Fruit fly (Drosophila melanogaster) whole organism, embryonic: ENCODE data around the gene CG9389.

Experiments
- ATbp ChIP-seq: fragments of 200-800 bp; sonication (Bioruptor generic); optimal IDR thresholded peaks from 2 replicates; lab custom pipeline; 2017; ENCODE audit warnings: missing biosample characterization, mild to moderate bottlenecking, missing genetic modification characterization, missing genetic modification reagents
- Aef1 ChIP-seq: fragments of 200-800 bp; sonication (Bioruptor generic); IDR thresholded peaks from 3 replicates; pipeline ENCODE4 v1.3.6; 2022; ENCODE audit warnings: missing biosample characterization, missing genetic modification characterization
- Atf-2 ChIP-seq: fragments of 200-800 bp; sonication (Bioruptor generic); optimal IDR thresholded peaks from 2 replicates; lab custom pipeline; 2016; ENCODE audit warnings: missing biosample characterization, missing genetic modification characterization
- Atf6 ChIP-seq: fragments of 200-800 bp; sonication (Bioruptor generic); IDR thresholded peaks from 2 replicates; pipeline ENCODE4 v1.3.6; 2022; ENCODE audit warnings: missing biosample characterization, missing genetic modification characterization
- B-H2 ChIP-seq: fragments of 200-800 bp; sonication (Bioruptor generic); optimal IDR thresholded peaks from 2 replicates; lab custom pipeline; 2018; ENCODE audit warnings: missing biosample characterization, mild to moderate bottlenecking, missing genetic modification characterization
- C15 ChIP-seq: fragments of 200-800 bp; sonication (Bioruptor generic); IDR thresholded peaks from 3 replicates; pipeline ENCODE4 v1.3.6; 2022; ENCODE audit warnings: missing biosample characterization, missing genetic modification characterization
- CG10654 ChIP-seq: fragments of 200-800 bp; sonication (Bioruptor generic); optimal IDR thresholded peaks from 2 replicates; lab custom pipeline; 2016; ENCODE audit warnings: missing biosample characterization, missing genetic modification characterization
- CG12769 ChIP-seq: fragments of 200-800 bp; sonication (Bioruptor generic); optimal IDR thresholded peaks from 2 replicates; lab custom pipeline; 2019; ENCODE audit warnings: missing biosample characterization, mild to moderate bottlenecking, missing genetic modification characterization, moderate library complexity
- CG15479 ChIP-seq: fragments of 200-800 bp; sonication (Bioruptor generic); optimal IDR thresholded peaks from 3 replicates; lab custom pipeline; 2019; ENCODE audit warnings: missing biosample characterization, mild to moderate bottlenecking, missing genetic modification characterization, moderate library complexity
- CG15601 ChIP-seq: fragments of 200-800 bp; sonication (Bioruptor generic); optimal IDR thresholded peaks from 3 replicates; lab custom pipeline; 2019; ENCODE audit warnings: missing biosample characterization, mild to moderate bottlenecking, missing genetic modification characterization, moderate library complexity
- CG18011 ChIP-seq: fragments of 200-800 bp; sonication (Bioruptor generic); optimal IDR thresholded peaks from 2 replicates; lab custom pipeline; 2017; ENCODE audit warnings: missing biosample characterization, missing genetic modification characterization, mild to moderate bottlenecking, moderate library complexity, missing genotype
- CG18599 ChIP-seq: fragments of 200-800 bp; sonication (Bioruptor generic); optimal IDR thresholded peaks from 3 replicates; lab custom pipeline; 2017; ENCODE audit warnings: missing biosample characterization, missing genetic modification characterization, mild to moderate bottlenecking, moderate library complexity, missing genetic modification reagents
- CG2129 ChIP-seq: fragments of 200-800 bp; sonication (Bioruptor generic); IDR thresholded peaks from 2 replicates; pipeline ENCODE4 v1.3.6; 2022; ENCODE audit warnings: missing biosample characterization, missing genetic modification characterization; ENCODE audit not compliant: partially characterized antibody
- CG34224 ChIP-seq: fragments of 200-800 bp; sonication (Bioruptor generic); IDR thresholded peaks from 3 replicates; pipeline ENCODE4 v1.3.6; 2022; ENCODE audit warnings: missing biosample characterization, missing genetic modification characterization; ENCODE audit not compliant: partially characterized antibody
- CG3995 ChIP-seq: fragments of 200-800 bp; sonication (Bioruptor generic); optimal IDR thresholded peaks from 3 replicates; lab custom pipeline; 2016; ENCODE audit warnings: missing biosample characterization, missing genetic modification characterization
- CG43689 ChIP-seq: fragments of 200-800 bp; sonication (Bioruptor generic); IDR thresholded peaks from 2 replicates; pipeline ENCODE4 v1.3.6; 2022; ENCODE audit warnings: missing biosample characterization, missing genetic modification characterization
- CG4707 ChIP-seq: fragments of 200-800 bp; sonication (Bioruptor generic); optimal IDR thresholded peaks from 2 replicates; lab custom pipeline; 2018; ENCODE audit warnings: missing biosample characterization, mild to moderate bottlenecking, missing genetic modification characterization, moderate library complexity
- CG5180 ChIP-seq: fragments of 200-800 bp; sonication (Bioruptor generic); optimal IDR thresholded peaks from 3 replicates; lab custom pipeline; 2017; ENCODE audit warnings: missing biosample characterization, missing genetic modification characterization, mild to moderate bottlenecking, moderate library complexity, missing genetic modification reagents
- CG6272 ChIP-seq: fragments of 200-800 bp; sonication (Bioruptor generic); IDR thresholded peaks from 2 replicates; pipeline ENCODE4 v1.3.6; 2022; ENCODE audit warnings: missing biosample characterization, missing genetic modification characterization
- CG7839 ChIP-seq: fragments of 200-800 bp; sonication (Bioruptor generic); optimal IDR thresholded peaks from 3 replicates; lab custom pipeline; 2018; ENCODE audit warnings: missing biosample characterization, mild to moderate bottlenecking, missing genetic modification characterization, moderate library complexity
- CG8388 ChIP-seq: fragments of 200-800 bp; sonication (Bioruptor generic); optimal IDR thresholded peaks from 2 replicates; lab custom pipeline; 2019; ENCODE audit warnings: missing biosample characterization, mild to moderate bottlenecking, missing genetic modification characterization, moderate library complexity
- CTCF ChIP-seq: fragments of 200-800 bp; sonication (Bioruptor generic); optimal IDR thresholded peaks from 2 replicates; lab custom pipeline; 2017; ENCODE audit warnings: missing biosample characterization, mild to moderate bottlenecking, missing genetic modification characterization, moderate library complexity
- CrebB ChIP-seq: fragments of 200-800 bp; sonication (Bioruptor generic); optimal IDR thresholded peaks from 3 replicates; lab custom pipeline; 2018; ENCODE audit warnings: missing biosample characterization, mild to moderate bottlenecking, missing genetic modification characterization
- Deaf1 ChIP-seq: fragments of 200-800 bp; optimal IDR thresholded peaks from 3 replicates; lab custom pipeline; 2019; ENCODE audit warnings: missing biosample characterization, mild to moderate bottlenecking, missing genetic modification characterization, moderate library complexity
- Dip2 ChIP-seq: fragments of 200-800 bp; sonication (Bioruptor generic); IDR thresholded peaks from 2 replicates; pipeline ENCODE4 v1.3.6; 2022; ENCODE audit warnings: missing biosample characterization, missing genetic modification characterization
- Dref ChIP-seq: fragments of 200-800 bp; sonication (Bioruptor generic); IDR thresholded peaks from 2 replicates; pipeline ENCODE4 v1.3.6; 2022; ENCODE audit warnings: missing biosample characterization, missing genetic modification characterization
- GATAe ChIP-seq: fragments of 200-800 bp; sonication (Bioruptor generic); conservative IDR thresholded peaks from 2 replicates; pipeline ENCODE4 v1.3.6; 2022; ENCODE audit warnings: missing biosample characterization, missing genetic modification characterization
- MTF-1 ChIP-seq: fragments of 200-800 bp; sonication (Bioruptor generic); optimal IDR thresholded peaks from 2 replicates; lab custom pipeline; 2018; ENCODE audit warnings: missing biosample characterization, mild to moderate bottlenecking, missing genetic modification characterization, borderline replicate concordance
- Mes4 ChIP-seq: fragments of 200-800 bp; sonication (Bioruptor generic); optimal IDR thresholded peaks from 2 replicates; lab custom pipeline; 2016; ENCODE audit warnings: missing biosample characterization, missing genetic modification characterization
- NK7.1 ChIP-seq: fragments of 200-800 bp; sonication (Bioruptor generic); optimal IDR thresholded peaks from 3 replicates; lab custom pipeline; 2016; ENCODE audit warnings: missing biosample characterization, missing genetic modification characterization
- Optix ChIP-seq: fragments of 200-800 bp; sonication (Bioruptor generic); IDR thresholded peaks from 3 replicates; pipeline ENCODE4 v1.3.6; 2022; ENCODE audit warnings: missing biosample characterization, missing genetic modification characterization
- Side ChIP-seq: fragments of 200-800 bp; sonication (Bioruptor generic); optimal IDR thresholded peaks from 2 replicates; lab custom pipeline; 2016; ENCODE audit warnings: missing biosample characterization, missing genetic modification characterization
- Sry-δ ChIP-seq: fragments of 200-800 bp; sonication (Bioruptor generic); optimal IDR thresholded peaks from 2 replicates; lab custom pipeline; 2016; ENCODE audit warnings: missing biosample characterization, missing genetic modification characterization
- Stat92E ChIP-seq, 3 experiments: fragments of >200 bp in 2 of 3; fragments of 200-800 bp in 1 of 3; sonication (Bioruptor generic) in 1 of 3; optimal IDR thresholded peaks; 2 replicates each; lab custom pipeline; 2017 to 2019; ENCODE audit warnings: missing biosample characterization in 3 of 3, missing genetic modification characterization in 3 of 3, mild to moderate bottlenecking in 1 of 3, moderate library complexity in 1 of 3
- aop ChIP-seq: fragments of 200-800 bp; sonication (Bioruptor generic); IDR thresholded peaks from 2 replicates; pipeline ENCODE4 v1.3.6; 2022; ENCODE audit warnings: missing biosample characterization, missing genetic modification characterization
- bab2 ChIP-seq: fragments of 200-800 bp; sonication (Bioruptor generic); optimal IDR thresholded peaks from 2 replicates; lab custom pipeline; 2016; ENCODE audit warnings: missing biosample characterization, missing genetic modification characterization
- bsh ChIP-seq, 2 experiments: fragments of 200-800 bp; sonication (Bioruptor generic); optimal IDR thresholded peaks; 2 replicates each; lab custom pipeline; 2017 to 2018; ENCODE audit warnings: mild to moderate bottlenecking in 2 of 2, missing biosample characterization in 2 of 2, missing genetic modification characterization in 2 of 2, moderate library complexity in 1 of 2
- corto ChIP-seq: fragments of 200-800 bp; sonication (Bioruptor generic); optimal IDR thresholded peaks from 2 replicates; lab custom pipeline; 2016; ENCODE audit warnings: missing biosample characterization, mild to moderate bottlenecking, missing genetic modification characterization, moderate library complexity
- dm ChIP-seq: fragments of 200-800 bp; sonication (Bioruptor generic); optimal IDR thresholded peaks from 3 replicates; lab custom pipeline; 2016; ENCODE audit warnings: missing biosample characterization, missing genetic modification characterization
- eve ChIP-seq, 2 experiments: fragments of >200 bp; optimal IDR thresholded peaks; 2 replicates each; lab custom pipeline; 2017; ENCODE audit warnings: missing biosample characterization in 2 of 2, missing genetic modification characterization in 2 of 2
- gt ChIP-seq: fragments of 200-800 bp; sonication (Bioruptor generic); IDR thresholded peaks from 2 replicates; pipeline ENCODE4 v1.3.6; 2022; ENCODE audit warnings: missing biosample characterization, missing genetic modification characterization
- ham ChIP-seq: fragments of 200-800 bp; sonication (Bioruptor generic); IDR thresholded peaks from 2 replicates; pipeline ENCODE4 v1.3.6; 2022; ENCODE audit warnings: missing biosample characterization, missing genetic modification characterization
- jigr1 ChIP-seq: fragments of 200-800 bp; sonication (Bioruptor generic); IDR thresholded peaks from 3 replicates; pipeline ENCODE4 v1.3.6; 2022; ENCODE audit warnings: missing biosample characterization, missing genetic modification characterization
- mam ChIP-seq: fragments of 200-800 bp; sonication (Bioruptor generic); optimal IDR thresholded peaks from 3 replicates; lab custom pipeline; 2016; ENCODE audit warnings: missing biosample characterization, missing genetic modification characterization
- nom ChIP-seq: fragments of 200-800 bp; sonication (Bioruptor generic); optimal IDR thresholded peaks from 2 replicates; lab custom pipeline; 2017; ENCODE audit warnings: missing biosample characterization, missing genetic modification characterization, mild to moderate bottlenecking, moderate library complexity, missing genetic modification reagents
- run ChIP-seq: fragments of 200-800 bp; sonication (Bioruptor generic); optimal IDR thresholded peaks from 3 replicates; lab custom pipeline; 2018; ENCODE audit warnings: missing biosample characterization, mild to moderate bottlenecking, missing genetic modification characterization
- sima ChIP-seq: fragments of 200-800 bp; sonication (Bioruptor generic); optimal IDR thresholded peaks from 2 replicates; lab custom pipeline; 2016; ENCODE audit warnings: missing biosample characterization, missing genetic modification characterization
- twi ChIP-seq: fragments of 200-800 bp; optimal IDR thresholded peaks from 2 replicates; lab custom pipeline; 2019; ENCODE audit warnings: missing biosample characterization, mild to moderate bottlenecking, missing genetic modification characterization, moderate library complexity
- vfl ChIP-seq: fragments of 200-800 bp; sonication (Bioruptor generic); optimal IDR thresholded peaks from 2 replicates; lab custom pipeline; 2016; ENCODE audit warnings: missing biosample characterization, missing genetic modification characterization
- wek ChIP-seq: fragments of 200-800 bp; sonication (Bioruptor generic); optimal IDR thresholded peaks from 3 replicates; lab custom pipeline; 2018; ENCODE audit warnings: missing biosample characterization, mild to moderate bottlenecking, missing genetic modification characterization, moderate library complexity
- z ChIP-seq: fragments of 200-800 bp; sonication (Bioruptor generic); IDR thresholded peaks from 3 replicates; pipeline ENCODE4 v1.3.6; 2022; ENCODE audit warnings: missing biosample characterization, missing genetic modification characterization

Gene CG9389

DNA sequence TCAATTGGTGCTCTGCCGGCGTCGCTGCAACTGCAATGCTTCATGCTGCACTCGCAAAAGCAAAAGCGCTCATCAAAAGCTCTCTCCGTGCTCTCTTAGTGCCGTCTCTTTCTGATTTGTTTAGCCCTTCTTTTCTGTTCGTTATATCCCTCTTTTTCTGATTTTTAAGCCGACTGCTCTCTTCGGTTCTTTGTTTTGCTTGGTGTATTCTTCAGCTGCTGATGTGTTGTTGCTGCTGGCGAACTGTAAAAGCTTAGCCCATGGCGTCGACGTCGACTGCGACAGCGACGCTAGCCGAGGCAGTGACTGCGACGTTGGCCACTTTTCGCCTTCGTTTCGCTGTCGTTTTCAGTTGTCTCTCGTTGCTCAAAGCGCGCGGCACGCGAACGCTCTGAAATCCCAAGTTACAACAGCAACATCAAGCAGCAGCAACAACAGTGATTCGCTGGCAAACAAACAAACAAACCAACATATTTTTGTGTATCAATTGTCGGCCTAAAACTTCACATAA lies 30.3 kb downstream of the CG9389 start (continued):
- no peak for TF ChIP-seq NK7.1 (GFP tag; lab: Kevin White, UChicago)
- no peak for TF ChIP-seq B-H2 (GFP tag; lab: Kevin White, UChicago)
- no peak for TF ChIP-seq dm (GFP tag; lab: Kevin White, UChicago)
- TF ChIP-seq Sry-δ (GFP tag; lab: Kevin White, UChicago): no peak
- TF ChIP-seq bab2 (GFP tag; lab: Kevin White, UChicago): no peak
- no peak for TF ChIP-seq CG6272 (GFP tag; lab: Robert Waterston, UW)
- no peak for TF ChIP-seq Atf-2
- no peak for TF ChIP-seq C15 (GFP tag; lab: Robert Waterston, UW)
- no peak for TF ChIP-seq twi
- TF ChIP-seq jigr1 (GFP tag; lab: Robert Waterston, UW): no peak
- no peak for TF ChIP-seq CG15479 (GFP tag; lab: Kevin White, UChicago)
- peak; percentile 98 for TF ChIP-seq Deaf1 (tag; lab: Kevin White, UChicago)
- peak in 1 of 3 experiments; percentile 27 for TF ChIP-seq Stat92E (GFP tag; optimal IDR thresholded peaks at IDR 0.05; lab: Kevin White, UChicago)
- TF ChIP-seq CG18599 (GFP tag; lab: Kevin White, UChicago): no peak
- peak; percentile 60 for TF ChIP-seq CG12769
- no peak for TF ChIP-seq sima (GFP tag; lab: Kevin White, UChicago)
- TF ChIP-seq CG3995 (GFP tag; lab: Kevin White, UChicago): no peak
- peak; percentile 1 for TF ChIP-seq ATbp
- TF ChIP-seq GATAe: no peak
- TF ChIP-seq CG2129: no peak
- no peak for TF ChIP-seq Optix (GFP tag; lab: Robert Waterston, UW)
- TF ChIP-seq CrebB: no peak
- TF ChIP-seq nom (GFP tag; lab: Kevin White, UChicago): peak; percentile 59
- TF ChIP-seq CG34224 (GFP tag; lab: Robert Waterston, UW): peak; percentile 57; the same call in 1 of the 3 replicates
- TF ChIP-seq ham (GFP tag; lab: Robert Waterston, UW): no peak
- no peak for TF ChIP-seq run
- no peak for TF ChIP-seq bsh (GFP tag; optimal IDR thresholded peaks at IDR 0.05; lab: Kevin White, UChicago)
- no peak for TF ChIP-seq CTCF (GFP tag; lab: Kevin White, UChicago)
- peak; percentile 24 for TF ChIP-seq CG5180 (GFP tag; lab: Kevin White, UChicago)
- no peak for TF ChIP-seq Dip2
- no peak for TF ChIP-seq CG7839
- no peak for TF ChIP-seq CG10654 (GFP tag; lab: Kevin White, UChicago)
- TF ChIP-seq vfl (GFP tag; lab: Kevin White, UChicago): no peak
- TF ChIP-seq MTF-1: peak; percentile 57
- TF ChIP-seq eve (GFP tag; optimal IDR thresholded peaks at IDR 0.05; lab: Kevin White, UChicago): no peak
- TF ChIP-seq Dref (GFP tag; lab: Robert Waterston, UW): no peak
- peak; percentile 74; the same call in 2 of the 3 replicates for TF ChIP-seq z (GFP tag; lab: Robert Waterston, UW)
- no peak for TF ChIP-seq aop (GFP tag; lab: Robert Waterston, UW)
- TF ChIP-seq wek (GFP tag; lab: Kevin White, UChicago): no peak
- no peak for TF ChIP-seq Side (GFP tag; lab: Kevin White, UChicago)
- TF ChIP-seq Atf6 (GFP tag; lab: Robert Waterston, UW): 0 out of 2 replicates have a peak, but pooled peaks have one; percentile 28
- TF ChIP-seq CG15601 (tag; lab: Kevin White, UChicago): no peak
- TF ChIP-seq CG43689 (GFP tag; lab: Robert Waterston, UW): no peak
- TF ChIP-seq corto (GFP tag; lab: Kevin White, UChicago): no peak
- TF ChIP-seq CG8388 (GFP tag; lab: Kevin White, UChicago): no peak
- TF ChIP-seq Aef1 (GFP tag; lab: Robert Waterston, UW): peak; percentile 61; the same call in 2 of the 3 replicates
- no peak for TF ChIP-seq CG18011
- TF ChIP-seq Mes4: no peak
- no peak for TF ChIP-seq mam
- TF ChIP-seq CG4707 (GFP tag; lab: Kevin White, UChicago): no peak
- TF ChIP-seq gt (GFP tag; lab: Robert Waterston, UW): no peak
